Fruit fly (Drosophila melanogaster): Measurements from ENCODE around the gene ac.

The ac gene

DNA sequence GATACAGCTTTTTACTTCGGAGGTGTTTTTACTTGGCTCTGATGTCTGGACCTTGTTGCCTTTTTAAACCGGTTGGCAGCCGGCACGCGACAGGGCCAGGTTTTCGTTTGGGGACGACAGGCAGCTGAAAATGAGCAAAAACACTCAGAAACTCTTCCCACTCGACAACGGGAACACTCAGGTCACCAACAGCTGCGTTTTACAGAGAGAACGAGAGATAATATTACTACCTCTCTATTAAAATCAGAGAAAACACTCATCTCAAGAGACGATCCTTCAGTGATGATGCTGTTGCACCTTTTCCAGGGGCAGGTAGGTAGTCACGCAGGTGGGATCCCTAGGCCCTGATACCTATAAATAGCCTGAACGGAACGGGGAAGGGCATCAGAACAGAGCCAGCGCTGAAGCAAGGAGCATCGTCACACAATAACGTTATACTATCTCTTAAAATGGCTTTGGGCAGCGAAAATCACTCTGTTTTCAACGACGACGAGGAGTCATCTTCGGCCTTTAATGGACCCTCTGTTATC lies at the start of gene ac:
Gene ac, plus strand, starts transcription at position 387 of the 530 bp plus-strand sequence.
- TF ChIP-seq CG32121 (GFP tag; IDR thresholded peaks at IDR 0.05) (no peak), EcR (GFP tag; optimal IDR thresholded peaks at IDR 0.05) (peak; percentile 22)

DNA sequence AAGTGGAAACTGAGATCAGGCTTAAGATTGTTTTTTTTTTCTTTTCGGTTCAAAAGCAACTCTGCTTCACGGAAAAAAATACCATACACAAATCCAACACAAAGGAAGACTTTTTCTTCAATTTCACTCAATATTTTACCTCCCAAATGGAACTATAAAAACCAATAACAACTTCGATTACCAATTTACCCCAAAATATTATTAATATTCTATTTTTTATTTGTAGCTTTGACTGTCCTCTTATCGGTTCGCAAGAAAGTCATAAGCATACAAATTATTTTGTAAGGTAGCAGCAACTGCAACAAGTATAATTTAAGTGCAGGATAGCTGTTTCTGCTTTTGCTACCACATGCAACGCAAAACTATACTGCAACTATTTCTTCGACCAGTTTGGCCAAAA lies 35.9 kb upstream of the ac start:
- peak; percentile 26 for TF ChIP-seq CG14655 (GFP tag; optimal IDR thresholded peaks at IDR 0.05)
- TF ChIP-seq CG32121 (GFP tag; IDR thresholded peaks at IDR 0.05), result no peak
- no peak for TF ChIP-seq CG12605 (GFP tag; IDR thresholded peaks at IDR 0.05)
- TF ChIP-seq CG8301 (tag; optimal IDR thresholded peaks at IDR 0.05), result peak; percentile 9

DNA sequence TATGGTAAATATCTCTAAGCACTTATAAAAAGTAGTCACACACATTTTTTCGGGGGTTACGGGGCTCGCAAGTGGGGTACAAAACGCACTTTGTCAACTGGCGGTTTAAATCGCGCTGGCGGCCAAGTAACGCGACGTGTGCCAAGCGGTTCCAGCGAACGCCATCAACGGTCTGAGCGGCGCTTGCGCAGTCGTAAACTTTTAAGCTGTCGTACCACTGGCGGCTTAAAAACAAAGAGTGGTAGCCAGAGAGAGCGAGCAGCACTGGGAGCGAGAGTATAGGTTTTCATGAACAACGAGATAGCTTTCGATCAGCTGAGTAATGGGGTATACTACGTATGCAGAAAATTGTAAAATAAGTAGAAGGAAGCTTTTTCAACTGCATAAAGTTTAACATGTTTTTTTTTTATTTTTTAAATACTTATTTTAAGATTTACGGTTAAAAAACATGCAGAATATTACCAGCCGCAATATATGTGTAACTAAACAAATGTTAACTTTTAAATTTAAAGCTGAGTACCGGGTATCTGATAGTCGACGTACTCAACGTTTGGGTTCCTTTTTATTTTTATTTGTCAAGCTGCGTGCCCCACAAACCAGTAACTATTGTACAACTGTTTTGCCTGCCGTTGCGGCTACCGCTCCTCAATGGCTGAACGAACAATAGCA lies 35.1 kb upstream of the ac start:
- TF ChIP-seq CG17806 (tag; optimal IDR thresholded peaks at IDR 0.05), result peak; percentile 58
- TF ChIP-seq fd96Ca (GFP tag; IDR thresholded peaks at IDR 0.05), result no peak
- peak; percentile 68 for TF ChIP-seq CG8159 (tag; optimal IDR thresholded peaks at IDR 0.05)
- TF ChIP-seq Snoo (tag; optimal IDR thresholded peaks at IDR 0.05), result peak; percentile 26
- peak; percentile 49 for TF ChIP-seq CG9948 (tag; optimal IDR thresholded peaks at IDR 0.05)
- TF ChIP-seq CG13204 (GFP tag; optimal IDR thresholded peaks at IDR 0.05), result peak; percentile 49
- TF ChIP-seq EcR (GFP tag; optimal IDR thresholded peaks at IDR 0.05), result no peak
- peak; percentile 36 for TF ChIP-seq Pif1A (GFP tag; optimal IDR thresholded peaks at IDR 0.05)
- no peak for TF ChIP-seq rn (GFP tag; IDR thresholded peaks at IDR 0.05)
- no peak for TF ChIP-seq CG15710 (tag; optimal IDR thresholded peaks at IDR 0.05)
- peak; percentile 50 for TF ChIP-seq CG14655 (GFP tag; optimal IDR thresholded peaks at IDR 0.05)
- TF ChIP-seq D1 (tag; optimal IDR thresholded peaks at IDR 0.05), result no peak
- TF ChIP-seq CG34367 (tag; optimal IDR thresholded peaks at IDR 0.05), result peak; percentile 10
- TF ChIP-seq gl (tag; optimal IDR thresholded peaks at IDR 0.05), result no peak
- peak; percentile 30; the same call in 1 of the 2 replicates for TF ChIP-seq CG32121 (GFP tag; IDR thresholded peaks at IDR 0.05)
- peak; percentile 42; the same call in 1 of the 2 replicates for TF ChIP-seq Ets98B (GFP tag; IDR thresholded peaks at IDR 0.05)
- peak; percentile 42 for TF ChIP-seq CG8301 (tag; optimal IDR thresholded peaks at IDR 0.05)
- TF ChIP-seq CG4496 (GFP tag; IDR thresholded peaks at IDR 0.05), result peak; percentile 53; the same call in 1 of the 3 replicates
- peak; percentile 60 for TF ChIP-seq Pif1B (GFP tag; optimal IDR thresholded peaks at IDR 0.05)
- TF ChIP-seq CG10348 (GFP tag; IDR thresholded peaks at IDR 0.05), result no peak
- no peak for TF ChIP-seq CG12605 (GFP tag; IDR thresholded peaks at IDR 0.05)

DNA sequence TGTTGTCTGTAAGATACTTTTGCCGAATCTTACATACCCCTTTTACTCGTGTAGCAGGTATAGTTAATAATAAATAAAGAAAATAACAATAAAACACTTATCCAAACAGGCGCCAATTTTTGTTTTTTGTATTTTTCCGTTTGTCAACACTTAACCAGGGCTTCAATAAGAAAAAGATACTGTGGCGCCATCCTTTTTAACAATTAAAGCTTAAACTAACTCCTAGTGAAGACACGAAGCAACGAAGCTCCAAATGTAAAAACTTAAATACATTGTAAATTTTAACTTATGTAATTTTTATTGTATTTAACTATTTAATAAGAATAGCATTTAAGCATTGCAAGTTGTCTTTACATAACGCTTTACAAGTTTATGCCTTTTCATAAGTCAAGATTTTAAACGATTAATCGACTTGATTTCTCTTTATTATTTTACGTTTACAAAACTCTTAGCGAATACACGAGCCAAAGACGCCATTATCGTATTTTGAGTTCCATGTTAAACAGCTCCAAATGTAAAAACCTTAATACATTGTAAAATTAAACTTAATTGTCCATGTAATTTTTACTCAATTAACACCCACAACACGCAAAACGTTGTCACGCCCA lies 33.1 kb upstream of the ac start:
- no peak for TF ChIP-seq CG10348 (GFP tag; IDR thresholded peaks at IDR 0.05)

DNA sequence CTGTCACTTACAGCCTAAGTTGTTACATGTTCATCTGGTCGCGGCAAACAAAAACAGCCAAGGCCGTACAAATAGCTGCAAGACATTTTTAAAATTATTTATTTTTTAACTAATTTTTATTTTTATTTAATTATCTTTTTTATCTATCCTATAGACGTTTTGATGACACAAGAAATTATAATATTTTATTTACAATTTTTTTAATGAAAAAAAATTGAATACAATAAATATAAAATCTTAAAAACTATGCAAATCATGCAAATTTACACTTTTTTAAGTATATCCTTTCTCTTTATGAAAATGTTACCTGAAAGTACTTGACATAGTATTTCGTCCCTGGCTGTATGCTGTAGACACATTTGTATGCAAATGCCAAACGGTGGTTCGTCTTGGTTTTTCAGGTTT lies 31.7 kb upstream of the ac start:
- TF ChIP-seq CG4496 (GFP tag; IDR thresholded peaks at IDR 0.05) (peak; percentile 19; the same call in 2 of the 3 replicates), rn (GFP tag; IDR thresholded peaks at IDR 0.05) (no peak), CG17806 (tag; optimal IDR thresholded peaks at IDR 0.05) (peak; percentile 49), CG13204 (GFP tag; optimal IDR thresholded peaks at IDR 0.05) (no peak), gl (tag; optimal IDR thresholded peaks at IDR 0.05) (no peak), Ets98B (GFP tag; IDR thresholded peaks at IDR 0.05) (no peak), CG10348 (GFP tag; IDR thresholded peaks at IDR 0.05) (no peak), CG8301 (tag; optimal IDR thresholded peaks at IDR 0.05) (peak; percentile 17), CG8159 (tag; optimal IDR thresholded peaks at IDR 0.05) (peak; percentile 78), CG14655 (GFP tag; optimal IDR thresholded peaks at IDR 0.05) (peak; percentile 74), Snoo (tag; optimal IDR thresholded peaks at IDR 0.05) (no peak), Pif1A (GFP tag; optimal IDR thresholded peaks at IDR 0.05) (peak; percentile 17), CG32121 (GFP tag; IDR thresholded peaks at IDR 0.05) (peak; percentile 53), CG12605 (GFP tag; IDR thresholded peaks at IDR 0.05) (no peak), Pif1B (GFP tag; optimal IDR thresholded peaks at IDR 0.05) (no peak), CG9948 (tag; optimal IDR thresholded peaks at IDR 0.05) (peak; percentile 62), fd96Ca (GFP tag; IDR thresholded peaks at IDR 0.05) (peak; percentile 13; the same call in 1 of the 3 replicates), CG15710 (tag; optimal IDR thresholded peaks at IDR 0.05) (peak; percentile 72), CG34367 (tag; optimal IDR thresholded peaks at IDR 0.05) (peak; percentile 29), EcR (GFP tag; optimal IDR thresholded peaks at IDR 0.05) (no peak), D1 (tag; optimal IDR thresholded peaks at IDR 0.05) (peak; percentile 59)

DNA sequence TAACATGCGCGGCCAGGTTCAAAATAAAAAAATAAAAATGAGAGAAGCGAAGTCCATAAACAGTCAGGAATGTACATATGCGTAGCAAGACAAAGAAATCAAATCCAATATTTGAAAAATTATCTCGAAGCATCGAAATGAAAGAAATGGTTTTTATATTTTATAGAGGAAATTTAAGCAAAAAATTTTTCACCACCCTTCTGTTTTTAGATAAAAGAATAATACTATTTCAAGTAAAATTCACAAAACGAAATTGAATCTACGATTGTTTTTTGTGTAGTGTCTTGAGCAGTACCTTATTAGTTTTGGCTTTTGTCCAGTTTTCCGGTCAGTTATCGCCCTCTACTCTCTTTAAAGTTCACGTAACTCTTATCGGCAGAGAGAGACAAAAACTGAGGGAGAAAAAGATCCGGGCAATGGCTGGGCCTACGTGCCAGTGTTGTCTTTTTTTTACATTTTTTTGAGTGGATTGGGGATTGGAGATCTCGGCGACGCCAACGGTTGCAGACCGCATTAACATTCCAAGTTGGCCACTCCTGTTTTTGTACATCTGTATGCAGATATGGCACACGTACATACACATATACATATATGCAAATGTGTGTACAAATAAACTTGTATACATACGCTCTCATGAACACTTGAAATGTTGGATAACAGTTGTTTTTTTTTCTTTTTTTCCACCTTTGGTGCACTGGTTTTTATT lies 29.8 kb upstream of the ac start:
- TF ChIP-seq CG12605 (GFP tag; IDR thresholded peaks at IDR 0.05) (no peak), Pif1B (GFP tag; optimal IDR thresholded peaks at IDR 0.05) (peak; percentile 15), EcR (GFP tag; optimal IDR thresholded peaks at IDR 0.05) (peak; percentile 83), CG8301 (tag; optimal IDR thresholded peaks at IDR 0.05) (peak; percentile 23), CG9948 (tag; optimal IDR thresholded peaks at IDR 0.05) (peak; percentile 28), CG4496 (GFP tag; IDR thresholded peaks at IDR 0.05) (no peak), CG8159 (tag; optimal IDR thresholded peaks at IDR 0.05) (peak; percentile 37), CG13204 (GFP tag; optimal IDR thresholded peaks at IDR 0.05) (no peak), Ets98B (GFP tag; IDR thresholded peaks at IDR 0.05) (no peak), Pif1A (GFP tag; optimal IDR thresholded peaks at IDR 0.05) (peak; percentile 14), fd96Ca (GFP tag; IDR thresholded peaks at IDR 0.05) (peak; percentile 11; the same call in 1 of the 3 replicates), D1 (tag; optimal IDR thresholded peaks at IDR 0.05) (no peak), CG15710 (tag; optimal IDR thresholded peaks at IDR 0.05) (no peak), Snoo (tag; optimal IDR thresholded peaks at IDR 0.05) (no peak), CG10348 (GFP tag; IDR thresholded peaks at IDR 0.05) (no peak), gl (tag; optimal IDR thresholded peaks at IDR 0.05) (no peak), CG34367 (tag; optimal IDR thresholded peaks at IDR 0.05) (no peak), CG14655 (GFP tag; optimal IDR thresholded peaks at IDR 0.05) (peak; percentile 28), CG17806 (tag; optimal IDR thresholded peaks at IDR 0.05) (peak; percentile 6), CG32121 (GFP tag; IDR thresholded peaks at IDR 0.05) (no peak), rn (GFP tag; IDR thresholded peaks at IDR 0.05) (no peak)
